Worm (Caenorhabditis elegans) whole organism, late embryonic: ENCODE data around the gene acs-22.

Source experiments
- ahr-1 ChIP-seq: sonication (generic microtip); optimal IDR thresholded peaks from 2 replicates; lab custom pipeline; 2016; ENCODE audit warnings: missing genetic modification characterization, missing compliant biosample characterization
- ama-1 ChIP-seq: fragments of 150-350 bp; optimal IDR thresholded peaks from 2 replicates; lab custom pipeline; 2014
- ceh-34 ChIP-seq: sonication (generic microtip); optimal IDR thresholded peaks from 2 replicates; lab custom pipeline; 2016; ENCODE audit warnings: mild to moderate bottlenecking, missing genetic modification characterization, missing compliant biosample characterization
- hlh-30 ChIP-seq: sonication (generic microtip); optimal IDR thresholded peaks from 2 replicates; lab custom pipeline; 2017; ENCODE audit warnings: antibody characterized with exemption, missing genetic modification characterization, missing compliant biosample characterization; ENCODE audit not compliant: insufficient read depth
- hlh-6 ChIP-seq: sonication (generic microtip); optimal IDR thresholded peaks from 2 replicates; lab custom pipeline; 2016; ENCODE audit warnings: missing genotype, missing genetic modification characterization, missing compliant biosample characterization
- nhr-11 ChIP-seq: fragments of 150-350 bp; optimal IDR thresholded peaks from 2 replicates; lab custom pipeline; 2014; ENCODE audit warnings: missing biosample characterization, missing genetic modification characterization
- pag-3 ChIP-seq: sonication (generic microtip); optimal IDR thresholded peaks from 2 replicates; lab custom pipeline; 2016; ENCODE audit warnings: missing compliant biosample characterization, missing genetic modification characterization, borderline replicate concordance
- sdc-2 ChIP-seq: sonication (generic microtip); optimal IDR thresholded peaks from 2 replicates; lab custom pipeline; 2016; ENCODE audit warnings: missing genotype, missing genetic modification characterization, missing compliant biosample characterization
- tbx-7 ChIP-seq: sonication (generic microtip); optimal IDR thresholded peaks from 2 replicates; lab custom pipeline; 2016; ENCODE audit warnings: missing genotype, missing genetic modification characterization, missing compliant biosample characterization

- TF ChIP-seq pag-3 (tag; lab: Kevin White, UChicago) (no peak), ama-1 (lab: Kevin White, UChicago) (no peak), hlh-30 (tag; lab: Kevin White, UChicago) (no peak), sdc-2 (tag; lab: Kevin White, UChicago) (no peak), nhr-11 (tag; lab: Kevin White, UChicago) (no peak), ahr-1 (tag; lab: Kevin White, UChicago) (no peak), ceh-34 (tag; lab: Kevin White, UChicago) (no peak), tbx-7 (tag; lab: Kevin White, UChicago) (no peak), hlh-6 (no peak)
These were observed 9.1 kb downstream of the acs-22 start, which contains the start of gene dylt-2 for ce11 chrX:8940059-8940458.
